Fruit fly (Drosophila melanogaster) whole organism, embryonic: ENCODE results near the gene CG17028.

Experiments used
- Aef1 ChIP-seq: fragments of 200-800 bp; sonication (Bioruptor generic); IDR thresholded peaks from 3 replicates; pipeline ENCODE4 v1.3.6; 2022; ENCODE audit warnings: missing biosample characterization, missing genetic modification characterization
- Bdp1 ChIP-seq: fragments of 200-800 bp; sonication (Bioruptor generic); optimal IDR thresholded peaks from 3 replicates; lab custom pipeline; 2016; ENCODE audit warnings: missing biosample characterization, missing genetic modification characterization
- CG10209 ChIP-seq: fragments of 200-800 bp; sonication (Bioruptor generic); optimal IDR thresholded peaks from 3 replicates; lab custom pipeline; 2017; ENCODE audit warnings: missing biosample characterization, mild to moderate bottlenecking, missing genetic modification characterization, missing genetic modification reagents
- CG11247 ChIP-seq: fragments of 200-800 bp; sonication (Bioruptor generic); IDR thresholded peaks from 2 replicates; pipeline ENCODE4 v1.3.6; 2022; ENCODE audit warnings: missing biosample characterization, missing genetic modification characterization
- CG11456 ChIP-seq: fragments of 200-800 bp; sonication (Bioruptor generic); IDR thresholded peaks from 3 replicates; pipeline ENCODE4 v1.3.6; 2022; ENCODE audit warnings: missing biosample characterization, missing genetic modification characterization
- CG13775 ChIP-seq: fragments of 200-800 bp; sonication (Bioruptor generic); optimal IDR thresholded peaks from 3 replicates; lab custom pipeline; 2017; ENCODE audit warnings: missing biosample characterization, mild to moderate bottlenecking, missing genetic modification characterization
- CG15269 ChIP-seq: fragments of 200-800 bp; sonication (Bioruptor generic); optimal IDR thresholded peaks from 2 replicates; lab custom pipeline; 2018; ENCODE audit warnings: missing biosample characterization, mild to moderate bottlenecking, missing genetic modification characterization, moderate library complexity
- CG15514 ChIP-seq: fragments of 200-800 bp; sonication (Bioruptor generic); optimal IDR thresholded peaks from 3 replicates; lab custom pipeline; 2017; ENCODE audit warnings: missing biosample characterization, missing genetic modification characterization, mild to moderate bottlenecking, moderate library complexity, missing genetic modification reagents
- CG16815 ChIP-seq: fragments of 200-800 bp; sonication (Bioruptor generic); optimal IDR thresholded peaks from 3 replicates; lab custom pipeline; 2017; ENCODE audit warnings: missing biosample characterization, mild to moderate bottlenecking, missing genetic modification characterization
- CG17361 ChIP-seq: fragments of 200-800 bp; sonication (Bioruptor generic); IDR thresholded peaks from 3 replicates; pipeline ENCODE4 v1.3.6; 2022; ENCODE audit warnings: missing biosample characterization, missing genetic modification characterization
- CG17385 ChIP-seq: fragments of 200-800 bp; sonication (Bioruptor generic); optimal IDR thresholded peaks from 3 replicates; lab custom pipeline; 2018; ENCODE audit warnings: missing biosample characterization, mild to moderate bottlenecking, missing genetic modification characterization
- CG17829 ChIP-seq: fragments of 200-800 bp; optimal IDR thresholded peaks from 2 replicates; lab custom pipeline; 2019; ENCODE audit warnings: missing biosample characterization, mild to moderate bottlenecking, missing genetic modification characterization, moderate library complexity
- CG2875 ChIP-seq: fragments of 200-800 bp; sonication (Bioruptor generic); optimal IDR thresholded peaks from 2 replicates; lab custom pipeline; 2017; ENCODE audit warnings: missing biosample characterization, mild to moderate bottlenecking, missing genetic modification characterization, missing genetic modification reagents
- CG3065 ChIP-seq: fragments of 200-800 bp; sonication (Bioruptor generic); optimal IDR thresholded peaks from 2 replicates; lab custom pipeline; 2016; ENCODE audit warnings: missing biosample characterization, missing genetic modification characterization
- CG32532 ChIP-seq: fragments of 200-800 bp; sonication (Bioruptor generic); IDR thresholded peaks from 2 replicates; pipeline ENCODE4 v1.3.6; 2022; ENCODE audit warnings: missing biosample characterization, missing genetic modification characterization
- CG3726 ChIP-seq: fragments of 200-800 bp; sonication (Bioruptor generic); IDR thresholded peaks from 3 replicates; pipeline ENCODE4, ENCODE4 v1.3.6; 2022; ENCODE audit warnings: missing biosample characterization, missing genetic modification characterization
- CG4328 ChIP-seq: fragments of 200-800 bp; sonication (Bioruptor generic); optimal IDR thresholded peaks from 3 replicates; lab custom pipeline; 2017; ENCODE audit warnings: missing biosample characterization, missing genetic modification reagents, missing genetic modification characterization
- CG6254 ChIP-seq: fragments of 200-800 bp; sonication (Bioruptor generic); optimal IDR thresholded peaks from 3 replicates; lab custom pipeline; 2017; ENCODE audit warnings: mild to moderate bottlenecking, missing biosample characterization, missing genetic modification reagents, missing genetic modification characterization
- CG7372 ChIP-seq: fragments of 200-800 bp; sonication (Bioruptor generic); IDR thresholded peaks from 2 replicates; pipeline ENCODE4 v1.3.6; 2022; ENCODE audit warnings: missing biosample characterization, missing genetic modification characterization
- CG7928 ChIP-seq: fragments of 200-800 bp; sonication (Bioruptor generic); optimal IDR thresholded peaks from 2 replicates; lab custom pipeline; 2017; ENCODE audit warnings: missing biosample characterization, mild to moderate bottlenecking, missing genetic modification characterization
- CG9609 ChIP-seq: fragments of 200-800 bp; sonication (Bioruptor generic); optimal IDR thresholded peaks from 3 replicates; lab custom pipeline; 2016; ENCODE audit warnings: missing biosample characterization, missing genetic modification characterization
- CHES-1-like ChIP-seq: fragments of 200-800 bp; sonication (Bioruptor generic); optimal IDR thresholded peaks from 2 replicates; lab custom pipeline; 2016; ENCODE audit warnings: missing biosample characterization, missing genetic modification characterization
- Dp ChIP-seq: fragments of 200-800 bp; sonication (Bioruptor generic); optimal IDR thresholded peaks from 2 replicates; lab custom pipeline; 2018; ENCODE audit warnings: missing biosample characterization, mild to moderate bottlenecking, missing genetic modification characterization, moderate library complexity
- Dref ChIP-seq: fragments of 200-800 bp; sonication (Bioruptor generic); IDR thresholded peaks from 2 replicates; pipeline ENCODE4 v1.3.6; 2022; ENCODE audit warnings: missing biosample characterization, missing genetic modification characterization
- Hand ChIP-seq: fragments of 200-800 bp; sonication (Bioruptor generic); optimal IDR thresholded peaks from 2 replicates; lab custom pipeline; 2017; ENCODE audit warnings: mild to moderate bottlenecking, missing biosample characterization, missing genetic modification reagents, missing genetic modification characterization
- Hr3 ChIP-seq: fragments of 200-800 bp; sonication (Bioruptor generic); optimal IDR thresholded peaks from 3 replicates; lab custom pipeline; 2016; ENCODE audit warnings: missing biosample characterization, missing genetic modification characterization
- MESR4 ChIP-seq: fragments of 200-800 bp; sonication (Bioruptor generic); optimal IDR thresholded peaks from 2 replicates; lab custom pipeline; 2018; ENCODE audit warnings: missing biosample characterization, mild to moderate bottlenecking, missing genetic modification characterization, moderate library complexity
- Rfx ChIP-seq: fragments of 200-800 bp; sonication (Bioruptor generic); IDR thresholded peaks from 2 replicates; pipeline ENCODE4 v1.3.6; 2022; ENCODE audit warnings: missing biosample characterization, missing genetic modification characterization
- Sin3A ChIP-seq: fragments of >200 bp; optimal IDR thresholded peaks from 2 replicates; lab custom pipeline; 2018
- Sox102F ChIP-seq: fragments of 200-800 bp; sonication (Bioruptor generic); optimal IDR thresholded peaks from 2 replicates; lab custom pipeline; 2018; ENCODE audit warnings: missing biosample characterization, mild to moderate bottlenecking, missing genetic modification characterization, moderate library complexity
- Taf1 ChIP-seq: fragments of 200-800 bp; sonication (Bioruptor generic); IDR thresholded peaks from 2 replicates; pipeline ENCODE4 v1.3.6; 2022; ENCODE audit warnings: missing biosample characterization, missing genetic modification characterization
- YL-1 ChIP-seq: fragments of 200-800 bp; sonication (Bioruptor generic); optimal IDR thresholded peaks from 3 replicates; lab custom pipeline; 2017; ENCODE audit warnings: missing biosample characterization, mild to moderate bottlenecking, missing genetic modification characterization
- btn ChIP-seq: fragments of 200-800 bp; sonication (Bioruptor generic); optimal IDR thresholded peaks from 2 replicates; lab custom pipeline; 2016; ENCODE audit warnings: missing biosample characterization, missing genetic modification characterization
- cato ChIP-seq: fragments of 200-800 bp; sonication (Bioruptor generic); optimal IDR thresholded peaks from 2 replicates; lab custom pipeline; 2016; ENCODE audit warnings: missing biosample characterization, missing genetic modification characterization, borderline replicate concordance
- cg ChIP-seq: fragments of 200-800 bp; sonication (Bioruptor generic); optimal IDR thresholded peaks from 3 replicates; lab custom pipeline; 2019; ENCODE audit warnings: missing biosample characterization, mild to moderate bottlenecking, missing genetic modification characterization, moderate library complexity
- gsb ChIP-seq: fragments of 200-800 bp; sonication (Bioruptor generic); IDR thresholded peaks from 2 replicates; pipeline ENCODE4 v1.3.6; 2022; ENCODE audit warnings: missing biosample characterization, missing genetic modification characterization
- gt ChIP-seq: fragments of 200-800 bp; sonication (Bioruptor generic); IDR thresholded peaks from 2 replicates; pipeline ENCODE4 v1.3.6; 2022; ENCODE audit warnings: missing biosample characterization, missing genetic modification characterization
- hbn ChIP-seq: fragments of 200-800 bp; sonication (Bioruptor generic); IDR thresholded peaks from 2 replicates; pipeline ENCODE4 v1.3.6; 2022; ENCODE audit warnings: missing biosample characterization, missing genetic modification characterization; ENCODE audit not compliant: partially characterized antibody
- insv ChIP-seq, 2 experiments: fragments of 200-800 bp; sonication (Bioruptor generic); optimal IDR thresholded peaks; 3 replicates each; lab custom pipeline; 2016 to 2018; ENCODE audit warnings: missing biosample characterization in 2 of 2, missing genetic modification characterization in 2 of 2
- lilli ChIP-seq: fragments of 200-800 bp; sonication (Bioruptor generic); optimal IDR thresholded peaks from 3 replicates; lab custom pipeline; 2016; ENCODE audit warnings: missing biosample characterization, missing genetic modification characterization
- nmo ChIP-seq: fragments of 200-800 bp; sonication (Bioruptor generic); optimal IDR thresholded peaks from 2 replicates; lab custom pipeline; 2018; ENCODE audit warnings: missing biosample characterization, mild to moderate bottlenecking, missing genetic modification characterization, moderate library complexity
- nom ChIP-seq: fragments of 200-800 bp; sonication (Bioruptor generic); optimal IDR thresholded peaks from 2 replicates; lab custom pipeline; 2017; ENCODE audit warnings: missing biosample characterization, missing genetic modification characterization, mild to moderate bottlenecking, moderate library complexity, missing genetic modification reagents
- pfk ChIP-seq: fragments of 200-800 bp; sonication (Bioruptor generic); optimal IDR thresholded peaks from 2 replicates; lab custom pipeline; 2018; ENCODE audit warnings: missing biosample characterization, mild to moderate bottlenecking, missing genetic modification characterization, moderate library complexity
- pho ChIP-seq: fragments of 200-800 bp; sonication (Bioruptor generic); optimal IDR thresholded peaks from 2 replicates; lab custom pipeline; 2016; ENCODE audit warnings: missing biosample characterization, missing genetic modification characterization
- repo ChIP-seq: fragments of 200-800 bp; sonication (Bioruptor generic); optimal IDR thresholded peaks from 2 replicates; lab custom pipeline; 2016; ENCODE audit warnings: missing biosample characterization, missing genetic modification characterization
- sna ChIP-seq: fragments of 200-800 bp; sonication (Bioruptor generic); IDR thresholded peaks from 2 replicates; pipeline ENCODE4 v1.3.6; 2022; ENCODE audit warnings: missing biosample characterization, missing genetic modification characterization; ENCODE audit not compliant: partially characterized antibody
- tin ChIP-seq: fragments of 200-800 bp; sonication (Bioruptor generic); optimal IDR thresholded peaks from 3 replicates; lab custom pipeline; 2016; ENCODE audit warnings: missing biosample characterization, missing genetic modification characterization
- usp ChIP-seq: fragments of >200 bp; optimal IDR thresholded peaks from 2 replicates; lab custom pipeline; 2017; ENCODE audit warnings: missing biosample characterization, missing genetic modification characterization
- vfl ChIP-seq: fragments of 200-800 bp; sonication (Bioruptor generic); optimal IDR thresholded peaks from 2 replicates; lab custom pipeline; 2016; ENCODE audit warnings: missing biosample characterization, missing genetic modification characterization
- yki ChIP-seq: fragments of >200 bp; optimal IDR thresholded peaks from 3 replicates; lab custom pipeline; 2018
- zen ChIP-seq: fragments of 200-800 bp; sonication (Bioruptor generic); optimal IDR thresholded peaks from 3 replicates; lab custom pipeline; 2018; ENCODE audit warnings: missing biosample characterization, mild to moderate bottlenecking, missing genetic modification characterization, moderate library complexity

The CG17028 gene

DNA sequence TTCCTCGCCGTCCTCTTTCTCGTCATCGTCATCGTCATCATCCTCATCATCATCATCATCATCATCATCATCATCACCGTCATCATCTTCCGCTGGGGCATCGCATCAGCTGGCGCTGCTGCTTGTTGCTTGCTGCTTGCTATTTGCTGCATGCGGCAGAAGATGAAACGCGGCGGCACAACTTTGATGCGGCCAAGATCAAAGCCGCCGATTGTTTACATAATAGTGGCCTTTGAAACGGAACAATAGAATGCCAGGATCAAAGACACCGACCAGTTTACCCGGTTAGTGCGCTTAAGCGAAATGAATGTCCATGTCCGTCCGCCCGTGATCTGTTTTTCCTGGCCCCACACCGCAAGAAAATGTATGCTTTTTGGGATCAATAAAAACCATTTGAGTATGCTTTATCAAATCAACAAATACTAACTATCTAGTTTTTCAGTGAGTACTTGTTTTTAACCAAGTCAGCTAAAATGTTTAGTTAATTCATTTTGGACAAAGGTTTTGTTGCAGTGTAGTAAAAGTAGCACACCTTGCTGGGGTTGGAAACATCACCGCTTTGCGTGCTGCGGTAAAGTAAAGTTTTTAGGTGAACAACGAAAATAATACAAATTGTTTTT lies 42.9 kb downstream of the CG17028 start (continued):
- peak; percentile 4 for TF ChIP-seq CG9609
- no peak for TF ChIP-seq insv (GFP tag; optimal IDR thresholded peaks at IDR 0.05; lab: Kevin White, UChicago)
- no peak for TF ChIP-seq MESR4 (GFP tag; lab: Kevin White, UChicago)
- TF ChIP-seq CG15514 (GFP tag; lab: Kevin White, UChicago) = no peak
- no peak for TF ChIP-seq pfk (GFP tag; lab: Kevin White, UChicago)
- TF ChIP-seq CHES-1-like (GFP tag; lab: Kevin White, UChicago) = peak; percentile 22
- TF ChIP-seq CG11247 (GFP tag; lab: Robert Waterston, UW) = no peak
- no peak for TF ChIP-seq CG15269 (tag; lab: Kevin White, UChicago)
- TF ChIP-seq Rfx = no peak
- TF ChIP-seq CG13775 (GFP tag; lab: Kevin White, UChicago) = peak; percentile 51
- peak; percentile 37 for TF ChIP-seq btn (GFP tag; lab: Kevin White, UChicago)
- TF ChIP-seq gt (GFP tag; lab: Robert Waterston, UW) = no peak
- TF ChIP-seq sna = no peak
- TF ChIP-seq Sin3A (lab: Kevin White, UChicago) = no peak
- TF ChIP-seq yki (lab: Kevin White, UChicago) = no peak
- peak; percentile 36 for TF ChIP-seq lilli (GFP tag; lab: Kevin White, UChicago)
- no peak for TF ChIP-seq nom (GFP tag; lab: Kevin White, UChicago)
- peak; percentile 42 for TF ChIP-seq CG10209 (GFP tag; lab: Kevin White, UChicago)
- no peak for TF ChIP-seq hbn (GFP tag; lab: Robert Waterston, UW)
- TF ChIP-seq cg (GFP tag; lab: Kevin White, UChicago) = no peak
- no peak for TF ChIP-seq Dref (GFP tag; lab: Robert Waterston, UW)
- no peak for TF ChIP-seq YL-1 (GFP tag; lab: Kevin White, UChicago)
- no peak for TF ChIP-seq CG4328
- no peak for TF ChIP-seq cato
- no peak for TF ChIP-seq gsb (GFP tag; lab: Robert Waterston, UW)
- no peak for TF ChIP-seq Dp (GFP tag; lab: Kevin White, UChicago)
- TF ChIP-seq Hand = no peak
- peak; percentile 58 for TF ChIP-seq tin (GFP tag; lab: Kevin White, UChicago)
- TF ChIP-seq Taf1 (GFP tag; lab: Robert Waterston, UW) = no peak
- TF ChIP-seq CG16815 (GFP tag; lab: Kevin White, UChicago) = peak; percentile 66
- peak; percentile 81 for TF ChIP-seq CG17829 (tag; lab: Kevin White, UChicago)
- TF ChIP-seq CG11456 (GFP tag; lab: Robert Waterston, UW) = no peak
- peak; percentile 70 for TF ChIP-seq CG17361 (GFP tag; lab: Robert Waterston, UW)
- TF ChIP-seq Aef1 = no peak
- peak; percentile 21 for TF ChIP-seq Hr3 (GFP tag; lab: Kevin White, UChicago)
- TF ChIP-seq CG3065 (GFP tag; lab: Kevin White, UChicago) = no peak
- peak; percentile 30 for TF ChIP-seq Bdp1 (GFP tag; lab: Kevin White, UChicago)
- peak; percentile 67 for TF ChIP-seq nmo (GFP tag; lab: Kevin White, UChicago)
- peak; percentile 6 for TF ChIP-seq CG17385 (GFP tag; lab: Kevin White, UChicago)
- TF ChIP-seq pho = no peak
- TF ChIP-seq usp (GFP tag; lab: Kevin White, UChicago) = no peak
- no peak for TF ChIP-seq CG7372 (GFP tag; lab: Robert Waterston, UW)
- TF ChIP-seq CG32532 (GFP tag; lab: Robert Waterston, UW) = no peak
- TF ChIP-seq Sox102F (GFP tag; lab: Kevin White, UChicago) = peak; percentile 59
- TF ChIP-seq zen (tag; lab: Kevin White, UChicago) = peak; percentile 89
- no peak for TF ChIP-seq CG2875 (GFP tag; lab: Kevin White, UChicago)
- no peak for TF ChIP-seq CG7928 (GFP tag; lab: Kevin White, UChicago)
- no peak for TF ChIP-seq vfl
- TF ChIP-seq CG3726 (GFP tag; lab: Robert Waterston, UW) = 0 out of 3 replicates have a peak, but pooled peaks have one; percentile 8
- no peak for TF ChIP-seq repo (GFP tag; lab: Kevin White, UChicago)
- no peak for TF ChIP-seq CG6254
